Worm (Caenorhabditis elegans): ENCODE results near the gene C50B6.9.

DNA sequence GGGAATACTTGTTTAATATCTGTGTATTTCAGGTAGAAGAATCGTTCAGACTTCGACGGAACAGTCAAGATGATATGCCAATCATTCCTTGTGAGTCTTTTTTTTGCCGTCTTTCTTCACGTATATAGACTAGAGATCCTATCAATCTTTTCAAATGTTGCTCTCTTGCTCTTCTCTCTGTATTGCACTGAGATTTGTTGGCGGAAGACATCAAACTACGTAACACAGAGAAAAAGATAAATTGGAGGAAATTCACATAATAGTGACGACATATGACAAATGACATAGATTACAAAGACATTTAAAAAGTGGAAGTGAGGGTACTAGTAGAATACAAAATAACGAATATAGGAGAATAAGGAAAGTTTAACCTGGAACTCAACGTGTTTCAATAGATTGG lies 15.6 kb downstream of the C50B6.9 start:
- no peak for TF ChIP-seq rnt-1 (tag; optimal IDR thresholded peaks at IDR 0.05)
- TF ChIP-seq pqm-1 (tag; optimal IDR thresholded peaks at IDR 0.05): no peak
- no peak for TF ChIP-seq fkh-10 (GFP tag; optimal IDR thresholded peaks at IDR 0.05)
- no peak for TF ChIP-seq mdl-1 (tag; optimal IDR thresholded peaks at IDR 0.05)
- TF ChIP-seq pag-3 (tag; optimal IDR thresholded peaks at IDR 0.05; ENCODE audit: borderline replicate concordance, insufficient read depth): no peak
- TF ChIP-seq efl-1 (optimal IDR thresholded peaks at IDR 0.05): no peak
- no peak for TF ChIP-seq efl-1 (GFP tag; optimal IDR thresholded peaks at IDR 0.05 in 1 of 2)
- TF ChIP-seq ets-5 (GFP tag; IDR thresholded peaks at IDR 0.05): no peak
- TF ChIP-seq fos-1 (tag; optimal IDR thresholded peaks at IDR 0.05): no peak
- no peak for TF ChIP-seq swsn-7 (tag; optimal IDR thresholded peaks at IDR 0.05)
- no peak for TF ChIP-seq lin-13 (GFP tag; optimal IDR thresholded peaks at IDR 0.05)
- no peak for TF ChIP-seq nhr-47 (tag; optimal IDR thresholded peaks at IDR 0.05)

Data from whole organism, L1 larva.